Worm (Caenorhabditis elegans) whole organism, dauer: ENCODE data around the gene Y43F8C.23.

Experiments used
- unc-62 ChIP-seq: sonication (generic microtip); optimal IDR thresholded peaks from 2 replicates; lab custom pipeline; 2017; ENCODE audit warnings: missing biosample characterization, missing genetic modification reagents, missing genetic modification characterization

Y43F8C.23 gene

DNA sequence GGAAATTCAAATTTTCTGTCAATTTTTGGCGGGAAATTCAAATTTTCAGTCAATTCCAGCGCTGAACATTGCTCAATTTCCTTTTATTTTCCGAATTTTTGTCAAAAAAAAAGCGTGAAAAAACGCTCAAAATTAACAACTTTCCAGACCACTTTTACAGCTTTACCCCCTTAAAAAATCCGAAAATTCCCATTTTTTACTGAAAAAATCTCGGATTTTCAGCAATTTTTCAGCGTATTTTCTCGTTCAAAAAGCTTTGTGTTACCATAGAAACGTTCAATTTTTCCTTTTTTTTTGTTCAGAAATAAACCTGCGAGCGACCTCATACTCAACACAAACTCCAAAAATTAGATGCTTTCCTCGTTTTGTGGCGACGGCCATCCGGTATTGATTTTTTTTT, 37.0 kb downstream of the Y43F8C.23 start, which contains the start of gene mrp-7:
TSS of gene mrp-7 (plus strand) at position 301 of the 400 bp plus-strand sequence.
- no peak for TF ChIP-seq unc-62 (GFP tag; lab: Kevin White, UChicago)

DNA sequence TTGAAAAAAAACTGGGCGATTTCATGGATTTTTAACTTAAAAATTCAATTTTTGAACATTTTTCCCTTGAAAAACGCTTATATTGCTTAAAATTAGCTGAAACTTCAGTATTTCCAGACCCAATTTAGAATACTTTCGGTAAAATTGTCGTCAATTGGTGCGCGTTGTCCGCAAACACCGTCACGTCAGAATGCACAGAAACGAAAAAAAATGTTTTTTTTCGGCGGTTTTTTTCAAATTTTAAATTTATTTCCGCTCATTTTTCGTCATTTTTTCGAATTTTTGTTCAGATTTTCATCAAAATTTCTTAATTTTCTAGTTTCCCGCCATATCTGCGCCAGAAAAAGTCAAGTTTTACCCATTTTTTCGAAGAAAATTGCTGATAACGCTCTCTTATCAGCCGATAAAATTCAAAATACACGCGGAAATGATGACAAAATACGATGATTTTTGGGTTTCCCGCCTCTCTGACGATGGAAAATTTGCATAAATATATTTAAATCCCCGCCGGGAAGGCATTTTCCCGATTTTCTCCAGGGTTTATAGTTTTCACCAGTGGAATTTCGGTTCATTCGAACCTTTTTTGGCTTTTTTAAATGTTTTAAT, 38.1 kb downstream of the Y43F8C.23 start:
- TF ChIP-seq unc-62 (GFP tag; lab: Kevin White, UChicago): no peak

DNA sequence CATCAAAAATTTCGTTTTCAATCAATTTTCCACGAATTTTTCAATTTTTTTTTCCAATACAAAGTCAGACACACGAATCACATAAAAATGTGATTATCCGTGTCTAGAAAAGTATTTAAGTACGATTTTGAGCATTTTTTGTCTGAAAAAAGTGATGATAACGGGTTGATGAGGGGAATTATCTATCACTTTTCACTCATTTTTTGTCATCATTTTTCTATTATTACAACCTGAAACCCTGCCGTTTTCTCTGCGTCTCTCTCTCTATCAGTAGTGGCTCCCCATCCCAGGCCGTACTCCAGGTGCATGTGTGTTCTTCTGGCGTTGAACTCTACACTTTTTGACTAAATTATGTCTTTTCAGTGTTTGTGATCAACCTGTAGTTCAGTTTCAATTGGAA, 39.2 kb downstream of the Y43F8C.23 start:
- no peak for TF ChIP-seq unc-62 (GFP tag; lab: Kevin White, UChicago)

DNA sequence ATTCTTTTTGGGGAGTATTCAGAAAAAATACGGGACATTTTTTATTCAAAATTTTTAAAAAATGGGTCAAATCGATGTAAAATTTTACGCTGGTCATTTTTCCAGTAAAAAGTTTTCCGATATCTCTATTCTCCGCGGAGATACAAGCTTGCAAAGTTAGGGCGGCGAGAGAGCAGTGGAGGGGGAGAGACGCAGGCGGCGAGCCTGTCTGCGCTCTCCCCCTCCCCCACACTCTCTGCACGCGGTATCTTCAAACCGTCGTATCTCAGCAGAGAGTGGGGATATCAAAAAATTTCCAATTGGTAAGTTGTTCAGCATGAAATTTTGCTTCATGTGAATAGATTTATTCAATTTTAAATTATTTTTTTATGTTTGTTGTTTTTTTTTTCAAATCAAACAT, 39.7 kb downstream of the Y43F8C.23 start:
- no peak for TF ChIP-seq unc-62 (GFP tag; lab: Kevin White, UChicago)

DNA sequence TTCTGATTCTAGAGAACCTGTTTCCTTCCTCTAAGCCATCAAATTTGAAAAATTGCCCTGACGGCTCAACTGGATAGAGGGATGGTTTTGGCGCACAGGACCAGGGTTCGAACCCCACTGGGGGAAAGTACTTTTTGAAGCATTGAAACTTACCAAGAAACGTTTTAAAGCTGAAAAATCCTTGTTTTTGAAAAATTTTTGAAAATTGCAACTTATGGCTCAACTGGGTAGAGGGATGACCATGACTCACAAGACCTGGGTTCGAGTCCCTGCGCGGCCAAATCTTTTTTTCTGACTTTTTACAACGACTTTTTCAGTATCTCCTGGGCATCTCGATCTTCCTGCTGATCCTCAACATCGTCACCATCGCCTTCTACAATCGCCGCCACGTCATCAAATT, 40.7 kb downstream of the Y43F8C.23 start:
- no peak for TF ChIP-seq unc-62 (GFP tag; lab: Kevin White, UChicago)

DNA sequence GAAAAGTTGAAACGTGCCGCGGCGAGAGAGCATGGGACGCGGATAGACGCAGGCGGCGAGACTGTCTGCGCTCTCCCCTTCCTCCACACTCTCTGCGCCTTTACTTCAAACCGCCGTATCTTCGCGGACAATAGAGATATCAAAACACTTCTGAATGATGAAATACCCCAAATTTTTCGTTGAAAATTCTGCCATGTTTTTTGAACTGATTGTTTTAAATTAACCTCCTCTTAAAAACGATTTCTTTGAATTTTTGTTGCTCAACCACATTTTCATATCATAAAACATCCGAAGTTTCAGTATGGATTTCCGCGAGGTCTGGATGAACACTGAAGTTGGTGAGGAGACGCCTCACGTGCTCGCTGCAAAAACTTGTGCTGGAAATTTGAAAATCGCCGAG, 41.6 kb downstream of the Y43F8C.23 start, which contains the start of gene Y43F8C.11:
TSS of gene Y43F8C.11 (plus strand) at position 301 of the 400 bp plus-strand sequence.
- no peak for TF ChIP-seq unc-62 (GFP tag; lab: Kevin White, UChicago)

DNA sequence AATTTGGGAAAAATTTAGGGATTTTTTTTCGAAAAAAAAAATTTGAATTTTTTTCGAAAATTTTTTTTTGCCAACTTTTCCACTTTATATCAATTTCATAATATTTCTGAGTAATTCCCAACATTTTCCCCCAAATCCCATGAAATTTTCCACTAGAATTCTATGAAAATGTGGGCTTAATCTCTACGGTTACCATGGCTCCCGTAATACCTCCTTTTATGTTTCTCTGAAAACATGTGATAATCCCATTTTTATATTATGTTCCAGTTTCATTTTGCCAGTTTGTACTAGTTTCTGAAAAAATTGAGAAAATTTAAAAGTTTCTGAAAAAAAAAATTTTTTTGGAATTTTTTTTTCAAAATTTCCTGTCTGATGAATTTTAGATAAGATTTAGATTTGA, 43.3 kb downstream of the Y43F8C.23 start:
- no peak for TF ChIP-seq unc-62 (GFP tag; lab: Kevin White, UChicago)

DNA sequence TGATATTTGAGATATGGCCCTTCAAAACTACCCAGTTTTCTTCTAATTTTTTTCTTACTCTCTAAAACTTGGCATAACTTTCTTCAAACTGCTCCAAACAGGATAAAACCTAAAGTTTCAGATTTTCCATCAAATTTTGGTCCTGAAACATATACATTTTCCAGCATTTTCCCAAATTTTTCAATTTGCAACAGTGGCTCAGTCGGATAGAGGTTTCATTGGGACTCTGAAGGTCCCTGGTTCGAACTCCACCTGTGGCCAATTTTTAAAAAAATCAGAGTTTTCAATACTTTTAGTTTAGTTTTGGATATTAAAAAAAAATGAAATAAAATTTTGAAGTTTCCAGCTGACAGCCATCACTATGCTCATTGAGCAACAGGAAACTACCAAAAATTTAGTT, 43.8 kb downstream of the Y43F8C.23 start:
- TF ChIP-seq unc-62 (GFP tag; lab: Kevin White, UChicago): no peak

DNA sequence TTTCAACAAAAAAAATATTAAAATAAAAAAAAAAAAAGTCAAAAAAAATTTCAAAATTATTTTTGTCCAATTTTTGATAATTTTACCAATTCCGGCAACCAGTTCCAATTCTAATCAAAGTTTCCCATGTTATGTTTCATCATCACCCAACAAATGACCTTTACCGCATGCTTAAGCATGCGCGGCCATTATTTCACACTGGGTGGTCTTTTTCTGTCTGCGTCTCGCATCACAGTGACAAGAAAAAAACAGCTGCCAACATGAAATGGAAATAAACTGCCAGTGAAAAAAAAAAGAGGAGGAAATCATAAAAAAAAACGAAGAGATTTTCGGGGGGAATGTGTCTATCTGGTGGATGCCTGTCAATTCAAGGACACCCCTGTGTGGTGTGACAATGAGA, 45.2 kb downstream of the Y43F8C.23 start:
- no peak for TF ChIP-seq unc-62 (GFP tag; lab: Kevin White, UChicago)

DNA sequence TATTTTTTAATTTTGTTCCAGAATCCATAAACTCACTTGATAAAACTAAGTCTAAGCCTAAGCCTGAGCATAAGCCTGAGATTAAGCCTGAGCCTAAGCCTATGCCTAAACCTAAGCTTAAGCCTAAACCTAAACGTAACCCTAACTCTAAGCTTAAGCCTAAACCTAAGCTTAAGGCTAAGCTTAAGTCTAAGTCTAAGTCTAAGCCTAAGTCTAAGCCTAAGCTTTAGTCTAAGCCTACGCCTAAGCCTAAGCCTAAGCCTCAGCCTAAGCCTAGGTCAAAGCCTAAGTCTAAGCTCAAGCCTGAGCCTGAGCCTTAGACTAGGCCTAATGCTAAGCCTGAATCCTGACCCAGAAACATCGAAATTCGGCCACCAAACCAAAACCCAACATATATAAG, 47.0 kb downstream of the Y43F8C.23 start:
- no peak for TF ChIP-seq unc-62 (GFP tag; lab: Kevin White, UChicago)
